Worm (Caenorhabditis elegans): ENCODE measurements around the gene srbc-2.

Gene srbc-2

ce11 chrV:3332023-3332422, 44.9 kb downstream of the srbc-2 start, which contains the start of gene C17B7.9:
Gene C17B7.9, minus strand, starts transcription at chrV:3332123.
- no peak for TF ChIP-seq ets-7 (tag; optimal IDR thresholded peaks at IDR 0.05)
- no peak for TF ChIP-seq tra-4 (tag; optimal IDR thresholded peaks at IDR 0.05)
- no peak for TF ChIP-seq tbx-11 (GFP tag; IDR thresholded peaks at IDR 0.05)
- TF ChIP-seq tbx-37 (GFP tag; conservative IDR thresholded peaks at IDR 0.05): no peak
- no peak for TF ChIP-seq hnd-1 (tag; optimal IDR thresholded peaks at IDR 0.05)
- no peak for TF ChIP-seq hmg-4 (GFP tag; optimal IDR thresholded peaks at IDR 0.05)
- TF ChIP-seq ceh-13 (GFP tag; optimal IDR thresholded peaks at IDR 0.05): no peak
- no peak for TF ChIP-seq sea-1 (GFP tag; conservative IDR thresholded peaks at IDR 0.05)
- TF ChIP-seq aly-1 (tag; optimal IDR thresholded peaks at IDR 0.05): no peak
- no peak for TF ChIP-seq ama-1 (optimal IDR thresholded peaks at IDR 0.05)
- TF ChIP-seq F13C5.2 (tag; optimal IDR thresholded peaks at IDR 0.05): no peak
- TF ChIP-seq flt-1 (GFP tag; IDR thresholded peaks at IDR 0.05): no peak
- no peak for TF ChIP-seq B0310.2 (tag; optimal IDR thresholded peaks at IDR 0.05)
- TF ChIP-seq pes-1 (GFP tag; IDR thresholded peaks at IDR 0.05): no peak
- no peak for TF ChIP-seq ceh-36 (tag; optimal IDR thresholded peaks at IDR 0.05)
- TF ChIP-seq hmbx-1 (tag; optimal IDR thresholded peaks at IDR 0.05): no peak
